Worm (Caenorhabditis elegans): ENCODE data around the gene acly-1.

Gene acly-1

DNA sequence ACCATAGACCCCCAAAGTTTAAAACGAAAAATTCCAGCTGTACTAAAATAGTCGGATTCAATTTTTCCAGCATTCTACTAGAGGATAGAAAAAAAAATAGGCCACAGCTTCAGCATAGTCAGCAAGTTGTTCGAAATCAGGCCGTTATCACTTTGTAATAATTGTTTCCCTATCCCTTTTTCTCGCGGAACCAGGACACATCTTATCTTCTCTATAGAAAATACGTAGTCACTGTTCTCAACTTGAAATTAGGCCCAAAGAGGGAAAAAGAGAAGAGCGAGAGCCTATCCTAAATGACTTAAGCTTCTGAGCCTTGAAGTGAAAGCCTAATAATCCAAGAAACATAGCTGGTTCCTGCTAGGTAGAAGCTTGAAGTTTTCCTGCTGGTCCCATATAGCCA, 33.6 kb upstream of the acly-1 start (continued):
- 0 out of 2 replicates have a peak, but pooled peaks have one; percentile 22 for TF ChIP-seq arid-1 (GFP tag; conservative IDR thresholded peaks at IDR 0.05)
- peak; percentile 19 for TF ChIP-seq hlh-30 (tag; optimal IDR thresholded peaks at IDR 0.05; ENCODE audit: insufficient read depth)
- 0 out of 2 replicates have a peak, but pooled peaks have one; percentile 9 for TF ChIP-seq php-3 (GFP tag; IDR thresholded peaks at IDR 0.05)
- peak; percentile 38; the same call in 1 of the 2 replicates for TF ChIP-seq T26A8.4 (GFP tag; IDR thresholded peaks at IDR 0.05)
- peak; percentile 10 for TF ChIP-seq nhr-48 (tag; optimal IDR thresholded peaks at IDR 0.05)

- TF ChIP-seq lim-7 (GFP tag; IDR thresholded peaks at IDR 0.05) (no peak), hmg-1.1 (GFP tag; IDR thresholded peaks at IDR 0.05) (peak; percentile 96), ceh-44 (GFP tag; IDR thresholded peaks at IDR 0.05) (no peak), mdl-1 (tag; optimal IDR thresholded peaks at IDR 0.05) (peak; percentile 95 to 97), vab-7 (GFP tag; IDR thresholded peaks at IDR 0.05) (peak; percentile 43; the same call in 1 of the 2 replicates), D1046.2 (GFP tag; IDR thresholded peaks at IDR 0.05) (no peak), nhr-10 (tag; optimal IDR thresholded peaks at IDR 0.05) (no peak), nhr-76 (tag; optimal IDR thresholded peaks at IDR 0.05) (no peak), F37D6.2 (tag; optimal IDR thresholded peaks at IDR 0.05) (peak; percentile 85), fkh-10 (GFP tag; optimal IDR thresholded peaks at IDR 0.05) (peak; percentile 95), nhr-42 (GFP tag; IDR thresholded peaks at IDR 0.05) (peak; percentile 87; the same call in 1 of the 2 replicates), lin-1 (GFP tag; IDR thresholded peaks at IDR 0.05) (peak; percentile 81), R02D3.7 (tag; optimal IDR thresholded peaks at IDR 0.05) (no peak), daf-8 (GFP tag; IDR thresholded peaks at IDR 0.05) (no peak), dmd-6 (GFP tag; IDR thresholded peaks at IDR 0.05) (peak; percentile 91), ZK337.2 (GFP tag; IDR thresholded peaks at IDR 0.05) (0 out of 2 replicates have a peak, but pooled peaks have one; percentile 47), arid-1 (GFP tag; conservative IDR thresholded peaks at IDR 0.05) (peak; percentile 89), pha-4 (GFP tag; IDR thresholded peaks at IDR 0.05) (peak; percentile 84), pha-4 (tag; optimal IDR thresholded peaks at IDR 0.05) (peak; percentile 28), fos-1 (tag; optimal IDR thresholded peaks at IDR 0.05) (peak; percentile 25), F26F4.8 (GFP tag; conservative IDR thresholded peaks at IDR 0.05) (no peak), gei-8 (GFP tag; optimal IDR thresholded peaks at IDR 0.05) (peak; percentile 39), lin-13 (GFP tag; optimal IDR thresholded peaks at IDR 0.05) (peak; percentile 67), aha-1 (tag) (peak; percentile 100), unc-130 (GFP tag; optimal IDR thresholded peaks at IDR 0.05) (no peak), cey-2 (tag; optimal IDR thresholded peaks at IDR 0.05; ENCODE audit: borderline replicate concordance, insufficient read depth) (no peak), spr-3 (GFP tag; optimal IDR thresholded peaks at IDR 0.05) (peak; percentile 6), daf-16 (GFP tag; optimal IDR thresholded peaks at IDR 0.05) (peak; percentile 62 to 79), daf-16 (tag; optimal IDR thresholded peaks at IDR 0.05) (peak; percentile 88), zag-1 (tag; optimal IDR thresholded peaks at IDR 0.05) (peak; percentile 58), madf-9 (GFP tag; conservative IDR thresholded peaks at IDR 0.05) (peak; percentile 81), tra-1 (GFP tag; IDR thresholded peaks at IDR 0.05) (peak; percentile 81), snpc-4 (tag; optimal IDR thresholded peaks at IDR 0.05) (no peak), lsy-2 (tag; optimal IDR thresholded peaks at IDR 0.05) (peak; percentile 81 to 93), ctbp-1 (GFP tag; IDR thresholded peaks at IDR 0.05) (peak; percentile 95), mxl-3 (GFP tag; optimal IDR thresholded peaks at IDR 0.05) (peak; percentile 90), zfp-2 (tag; optimal IDR thresholded peaks at IDR 0.05) (peak; percentile 65), pqm-1 (tag; optimal IDR thresholded peaks at IDR 0.05) (no peak), ceh-28 (tag; optimal IDR thresholded peaks at IDR 0.05) (peak; percentile 72), ceh-62 (tag; optimal IDR thresholded peaks at IDR 0.05) (no peak), egl-43 (GFP tag; IDR thresholded peaks at IDR 0.05) (peak; percentile 81), madf-5 (GFP tag; IDR thresholded peaks at IDR 0.05) (no peak), ztf-7 (tag; optimal IDR thresholded peaks at IDR 0.05) (peak; percentile 83), nhr-102 (tag; optimal IDR thresholded peaks at IDR 0.05) (peak; percentile 86), ces-1 (GFP tag; optimal IDR thresholded peaks at IDR 0.05) (peak; percentile 2)
Measured at ce11 chrX:1446593-1447141, 32.7 kb upstream of the acly-1 start, which contains the start of gene zfp-3. Gene zfp-3, minus strand, starts transcription at chrX:1446643.

All from whole organism, L4 larva.